Worm (Caenorhabditis elegans): ENCODE data around the gene T17H7.7.

DNA sequence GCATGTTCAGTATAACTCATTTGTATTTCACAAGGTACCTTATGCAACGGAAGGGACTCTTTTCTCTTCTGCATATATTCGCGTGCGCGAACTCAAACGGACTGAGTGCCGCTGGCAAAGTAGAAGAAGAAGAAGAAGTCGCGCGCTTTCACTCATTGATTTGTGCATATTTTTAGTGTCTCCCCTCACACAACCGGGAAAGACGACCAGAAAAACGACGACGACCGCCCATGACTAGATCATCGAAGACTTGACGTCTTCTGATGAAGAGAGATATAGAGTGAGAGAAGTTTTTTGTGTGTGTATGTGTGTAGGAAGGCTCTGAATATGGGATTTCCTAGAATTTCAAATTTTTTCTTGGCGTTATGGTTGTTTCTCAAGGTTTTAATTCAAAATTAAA is 6.5 kb upstream of the T17H7.7 start:
- TF ChIP-seq ama-1 (optimal IDR thresholded peaks at IDR 0.05) (no peak), pes-1 (GFP tag; IDR thresholded peaks at IDR 0.05) (no peak), ceh-13 (GFP tag; optimal IDR thresholded peaks at IDR 0.05) (no peak), hmg-4 (GFP tag; optimal IDR thresholded peaks at IDR 0.05) (no peak), scrt-1 (GFP tag; IDR thresholded peaks at IDR 0.05) (no peak), flt-1 (GFP tag; IDR thresholded peaks at IDR 0.05) (no peak), B0310.2 (tag; optimal IDR thresholded peaks at IDR 0.05) (no peak), hmbx-1 (tag; optimal IDR thresholded peaks at IDR 0.05) (no peak), ets-7 (tag; optimal IDR thresholded peaks at IDR 0.05) (no peak), ceh-36 (tag; optimal IDR thresholded peaks at IDR 0.05) (no peak), tbx-11 (GFP tag; IDR thresholded peaks at IDR 0.05) (no peak), hnd-1 (tag; optimal IDR thresholded peaks at IDR 0.05) (no peak)
